Worm (Caenorhabditis elegans) whole organism, young adult: ENCODE measurements around the gene mrp-2.

Experiments
- F49E8.2 ChIP-seq: sonication (generic microtip); optimal IDR thresholded peaks from 3 replicates; lab custom pipeline; 2017; ENCODE audit warnings: missing genetic modification characterization, mild to moderate bottlenecking, missing compliant biosample characterization, antibody characterized with exemption, moderate library complexity; ENCODE audit not compliant: insufficient read depth
- ceh-79 ChIP-seq: sonication (generic microtip); optimal IDR thresholded peaks from 2 replicates; lab custom pipeline; 2017; ENCODE audit warnings: mild to moderate bottlenecking, missing genetic modification characterization, missing compliant biosample characterization
- egl-18 ChIP-seq: fragments of 200-800 bp; sonication (Bioruptor generic); IDR thresholded peaks from 2 replicates; pipeline ENCODE4 v1.3.6; 2022; ENCODE audit warnings: missing genetic modification reagents, missing genetic modification characterization, missing compliant biosample characterization
- nhr-27 ChIP-seq: fragments of 200-800 bp; sonication (Bioruptor generic); optimal IDR thresholded peaks from 2 replicates; lab custom pipeline; 2018; ENCODE audit warnings: mild to moderate bottlenecking, missing genetic modification characterization, moderate library complexity, missing compliant biosample characterization
- rpc-1 ChIP-seq, 2 experiments: fragments of 150-350 bp in 1 of 2; sonication (generic microtip) in 1 of 2; optimal IDR thresholded peaks; 2 replicates each; lab custom pipeline; 2014 to 2018; ENCODE audit warnings: missing biosample characterization in 1 of 2, missing genetic modification characterization in 1 of 2, missing genetic modification reagents in 1 of 2, missing genotype in 1 of 2
- tlf-1 ChIP-seq: fragments of 200-800 bp; sonication (Bioruptor generic); optimal IDR thresholded peaks from 2 replicates; lab custom pipeline; 2018; ENCODE audit warnings: mild to moderate bottlenecking, missing genetic modification characterization, missing compliant biosample characterization
- ztf-18 ChIP-seq: sonication (generic microtip); optimal IDR thresholded peaks from 2 replicates; lab custom pipeline; 2016; ENCODE audit warnings: missing genotype, mild to moderate bottlenecking, missing genetic modification characterization, missing compliant biosample characterization
- ztf-25 ChIP-seq: fragments of 200-800 bp; sonication (Bioruptor generic); IDR thresholded peaks from 2 replicates; pipeline ENCODE4 v1.3.6; 2022; ENCODE audit warnings: missing genetic modification reagents, missing genetic modification characterization, missing compliant biosample characterization

DNA sequence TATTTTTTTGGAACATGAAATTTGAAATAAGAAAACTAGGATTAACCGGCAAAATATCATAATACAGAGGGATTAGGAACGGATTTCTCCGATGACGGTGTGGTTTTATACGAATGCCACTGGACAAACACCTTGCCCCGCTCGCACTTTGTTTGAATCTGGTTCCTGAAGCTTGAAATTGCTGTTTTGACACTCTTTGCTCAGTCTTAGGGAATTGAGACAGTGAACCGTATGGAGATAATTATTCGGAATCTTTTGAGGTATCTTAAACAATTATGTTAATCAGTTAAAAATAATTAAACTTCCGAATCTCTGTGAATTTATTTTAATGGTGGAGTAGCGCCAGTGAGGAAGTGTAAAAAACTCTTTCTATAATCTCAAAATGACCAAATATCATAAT is 27.0 kb upstream of the mrp-2 start, which contains the start of gene F13C5.3:
- TF ChIP-seq F49E8.2 (tag; lab: Kevin White, UChicago) (no peak), tlf-1 (no peak), ztf-25 (no peak), rpc-1 (optimal IDR thresholded peaks at IDR 0.05; lab: Kevin White, UChicago) (no peak), rpc-1 (tag; optimal IDR thresholded peaks at IDR 0.05; lab: Kevin White, UChicago) (no peak), ztf-18 (tag; lab: Kevin White, UChicago) (no peak), ceh-79 (tag; lab: Kevin White, UChicago) (no peak), egl-18 (GFP tag; lab: Robert Waterston, UW) (no peak), nhr-27 (tag; lab: Kevin White, UChicago) (no peak)
